Worm (Caenorhabditis elegans): ENCODE data around the gene slc-17.5.

Gene slc-17.5

DNA sequence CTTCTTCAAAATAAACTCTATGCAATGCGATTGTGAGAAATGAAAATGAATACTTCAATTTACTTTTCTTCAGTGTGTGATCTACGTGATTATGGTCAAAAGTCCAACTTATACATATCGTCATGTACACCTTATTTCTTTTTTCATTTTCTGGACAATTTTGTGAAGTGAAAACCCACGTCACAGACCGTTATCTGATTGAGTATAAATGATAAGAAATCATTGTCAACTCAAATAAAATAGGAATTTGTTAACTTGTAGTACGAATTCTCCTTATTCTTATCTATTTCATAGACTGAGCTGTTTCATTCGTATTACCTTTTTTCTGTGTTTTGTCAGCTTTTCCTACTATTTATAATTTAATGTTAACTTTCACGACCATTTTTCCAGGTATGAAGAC is 12.7 kb downstream of the slc-17.5 start, which contains the start of gene asp-5:
Gene asp-5, plus strand, starts transcription at position 391 of the 400 bp plus-strand sequence.
- TF ChIP-seq unc-98 (GFP tag; IDR thresholded peaks at IDR 0.05) (no peak), ets-5 (GFP tag; IDR thresholded peaks at IDR 0.05) (no peak), lir-3 (tag; optimal IDR thresholded peaks at IDR 0.05; ENCODE audit: poor library complexity) (no peak), mab-9 (GFP tag; IDR thresholded peaks at IDR 0.05) (no peak), vab-15 (tag; optimal IDR thresholded peaks at IDR 0.05) (no peak), alr-1 (tag; optimal IDR thresholded peaks at IDR 0.05; ENCODE audit: borderline replicate concordance) (no peak), lin-35 (GFP tag; optimal IDR thresholded peaks at IDR 0.05) (peak in 1 of 2 experiments; percentile 11), ama-1 (optimal IDR thresholded peaks at IDR 0.05) (no peak), nhr-90 (tag; optimal IDR thresholded peaks at IDR 0.05; ENCODE audit: poor library complexity) (no peak), mep-1 (tag; optimal IDR thresholded peaks at IDR 0.05) (no peak), elt-3 (tag; optimal IDR thresholded peaks at IDR 0.05) (no peak), C34B4.2 (tag; optimal IDR thresholded peaks at IDR 0.05) (no peak), elt-2 (tag; optimal IDR thresholded peaks at IDR 0.05) (peak; percentile 76)

ce11 chrV:8271395-8271794 is 13.3 kb downstream of the slc-17.5 start:
- no peak for TF ChIP-seq lin-35 (GFP tag; optimal IDR thresholded peaks at IDR 0.05)
- no peak for TF ChIP-seq ceh-88 (GFP tag; IDR thresholded peaks at IDR 0.05)
- TF ChIP-seq tlp-1 (tag; optimal IDR thresholded peaks at IDR 0.05): no peak
- TF ChIP-seq C16A3.4 (tag; optimal IDR thresholded peaks at IDR 0.05): no peak
- TF ChIP-seq dpl-1 (GFP tag; optimal IDR thresholded peaks at IDR 0.05): no peak
- no peak for TF ChIP-seq sup-37 (GFP tag; optimal IDR thresholded peaks at IDR 0.05)
- no peak for TF ChIP-seq mef-2 (tag; optimal IDR thresholded peaks at IDR 0.05)
- no peak for TF ChIP-seq nhr-28 (tag; optimal IDR thresholded peaks at IDR 0.05)
- no peak for TF ChIP-seq skn-1 (tag; optimal IDR thresholded peaks at IDR 0.05)
- TF ChIP-seq grh-1 (GFP tag; IDR thresholded peaks at IDR 0.05): no peak
- TF ChIP-seq sptf-1 (tag; optimal IDR thresholded peaks at IDR 0.05): no peak
- no peak for TF ChIP-seq hpl-2 (GFP tag; optimal IDR thresholded peaks at IDR 0.05)
- TF ChIP-seq lsy-2 (tag; optimal IDR thresholded peaks at IDR 0.05): no peak

ce11 chrV:8269878-8270277 is 14.8 kb downstream of the slc-17.5 start:
- no peak for TF ChIP-seq C04F5.9 (tag; optimal IDR thresholded peaks at IDR 0.05)
- peak; percentile 97 for TF ChIP-seq elt-2 (tag; optimal IDR thresholded peaks at IDR 0.05)
- TF ChIP-seq ceh-8 (GFP tag; optimal IDR thresholded peaks at IDR 0.05): no peak
- peak; percentile 13 for TF ChIP-seq nhr-71 (tag; optimal IDR thresholded peaks at IDR 0.05)
- TF ChIP-seq nhr-20 (tag; optimal IDR thresholded peaks at IDR 0.05): peak; percentile 23
- no peak for TF ChIP-seq lsy-2 (tag; optimal IDR thresholded peaks at IDR 0.05)
- TF ChIP-seq lin-35 (GFP tag; optimal IDR thresholded peaks at IDR 0.05): peak in 1 of 2 experiments; percentile 6
- TF ChIP-seq nhr-90 (tag; optimal IDR thresholded peaks at IDR 0.05; ENCODE audit: poor library complexity): peak; percentile 12

- no peak for TF ChIP-seq efl-1 (optimal IDR thresholded peaks at IDR 0.05)
- TF ChIP-seq efl-1 (GFP tag; optimal IDR thresholded peaks at IDR 0.05 in 1 of 2): peak in 1 of 2 experiments; percentile 74
- TF ChIP-seq lin-14 (GFP tag; optimal IDR thresholded peaks at IDR 0.05): no peak
- no peak for TF ChIP-seq lir-3 (tag; optimal IDR thresholded peaks at IDR 0.05; ENCODE audit: poor library complexity)
- peak in 1 of 2 experiments; percentile 8 for TF ChIP-seq lin-35 (GFP tag; optimal IDR thresholded peaks at IDR 0.05)
- peak; percentile 86 for TF ChIP-seq elt-2 (tag; optimal IDR thresholded peaks at IDR 0.05)
- no peak for TF ChIP-seq egl-13 (tag; optimal IDR thresholded peaks at IDR 0.05)
- TF ChIP-seq sptf-1 (tag; optimal IDR thresholded peaks at IDR 0.05): no peak
- no peak for TF ChIP-seq nhr-76 (tag; optimal IDR thresholded peaks at IDR 0.05)
- no peak for TF ChIP-seq blmp-1 (tag; optimal IDR thresholded peaks at IDR 0.05)
Observed at ce11 chrV:8268902-8269301, 15.8 kb downstream of the slc-17.5 start, which contains the start of the genes asp-6 and asp-12. asp-6 (minus strand) TSS chrV:8268937. asp-12 (plus strand) TSS chrV:8269210.

- TF ChIP-seq elt-2 (tag; optimal IDR thresholded peaks at IDR 0.05) (peak; percentile 95), nhr-90 (tag; optimal IDR thresholded peaks at IDR 0.05; ENCODE audit: poor library complexity) (no peak), nhr-237 (tag; optimal IDR thresholded peaks at IDR 0.05) (no peak), nhr-11 (tag; optimal IDR thresholded peaks at IDR 0.05) (no peak), sox-4 (tag; optimal IDR thresholded peaks at IDR 0.05) (no peak), unc-98 (GFP tag; IDR thresholded peaks at IDR 0.05) (no peak), aly-2 (tag; optimal IDR thresholded peaks at IDR 0.05) (peak; percentile 64), hpl-2 (GFP tag; optimal IDR thresholded peaks at IDR 0.05) (no peak), nhr-85 (tag) (no peak), fkh-4 (tag; optimal IDR thresholded peaks at IDR 0.05; ENCODE audit: borderline replicate concordance) (no peak), tbx-2 (tag; optimal IDR thresholded peaks at IDR 0.05) (no peak), swsn-7 (tag; optimal IDR thresholded peaks at IDR 0.05) (no peak), unc-86 (tag; optimal IDR thresholded peaks at IDR 0.05) (no peak), lsy-2 (tag; optimal IDR thresholded peaks at IDR 0.05) (no peak), unc-30 (tag; optimal IDR thresholded peaks at IDR 0.05) (no peak), hlh-4 (tag; optimal IDR thresholded peaks at IDR 0.05) (no peak)
Observed at ce11 chrV:8267275-8267674, 17.4 kb downstream of the slc-17.5 start.
